Worm (Caenorhabditis elegans): ENCODE results near the gene C12D8.9.

DNA sequence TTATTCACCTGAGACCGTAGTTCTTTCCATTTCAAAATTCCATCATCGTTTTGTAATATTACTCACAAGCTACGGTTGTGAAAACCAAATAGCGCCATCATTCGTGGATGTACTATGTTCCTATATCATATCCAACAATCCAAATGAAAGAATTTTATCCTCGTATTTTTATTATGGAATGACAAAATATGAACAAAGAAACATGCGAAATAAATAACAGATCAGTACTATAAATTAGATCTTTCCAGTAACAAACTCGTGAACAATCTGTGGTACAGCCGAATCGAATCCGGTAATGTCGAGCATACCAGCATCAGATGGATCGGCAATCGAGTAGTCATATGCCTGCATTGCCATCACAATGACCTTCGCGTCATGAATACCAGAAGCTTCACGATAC is 9.7 kb upstream of the C12D8.9 start:
- TF ChIP-seq him-1 (tag; optimal IDR thresholded peaks at IDR 0.05) (no peak), W03F9.2 (tag; optimal IDR thresholded peaks at IDR 0.05) (no peak)

Measured in whole organism, L4/young adult.